Worm (Caenorhabditis elegans): Measurements from ENCODE around the gene nmr-1.

Gene nmr-1

ce11 chrII:5426470-5426869 is 19.9 kb downstream of the nmr-1 start:
- TF ChIP-seq ztf-11 (tag; optimal IDR thresholded peaks at IDR 0.05): no peak
- peak; percentile 61 for TF ChIP-seq elt-2 (tag; optimal IDR thresholded peaks at IDR 0.05)
- TF ChIP-seq lin-39 (tag; optimal IDR thresholded peaks at IDR 0.05): no peak
- TF ChIP-seq daf-12 (tag; optimal IDR thresholded peaks at IDR 0.05): no peak
- no peak for TF ChIP-seq lsy-12 (tag; optimal IDR thresholded peaks at IDR 0.05)
- TF ChIP-seq nhr-67 (tag; optimal IDR thresholded peaks at IDR 0.05): no peak
- TF ChIP-seq hmg-11 (tag; optimal IDR thresholded peaks at IDR 0.05): no peak
- TF ChIP-seq nhr-237 (tag; optimal IDR thresholded peaks at IDR 0.05): no peak
- no peak for TF ChIP-seq nhr-28 (tag; optimal IDR thresholded peaks at IDR 0.05)

DNA sequence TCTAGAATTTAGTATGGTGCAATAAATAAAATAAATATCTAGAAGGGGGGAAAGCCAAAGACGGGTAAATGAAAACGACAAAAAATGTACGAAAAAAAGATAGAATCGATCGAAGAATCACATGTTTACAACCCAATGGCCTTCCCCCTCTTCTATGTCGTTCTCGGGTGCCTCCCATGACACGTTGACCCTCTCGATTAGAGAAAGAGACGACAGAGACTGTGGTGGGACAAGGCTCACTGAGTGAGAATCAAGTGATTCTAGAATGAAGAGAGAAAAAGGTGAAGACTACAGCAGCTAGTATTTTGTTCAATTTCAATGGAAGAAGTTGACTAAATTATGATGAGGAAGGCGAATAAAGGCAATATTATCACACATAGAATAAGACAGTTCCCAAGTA is 20.4 kb downstream of the nmr-1 start:
- TF ChIP-seq unc-62 (GFP tag; optimal IDR thresholded peaks at IDR 0.05) (no peak), fos-1 (tag; optimal IDR thresholded peaks at IDR 0.05) (no peak), R02D3.7 (tag; optimal IDR thresholded peaks at IDR 0.05) (no peak), lin-39 (tag; optimal IDR thresholded peaks at IDR 0.05) (peak; percentile 13), pha-4 (tag; optimal IDR thresholded peaks at IDR 0.05) (peak; percentile 85), elt-3 (tag; optimal IDR thresholded peaks at IDR 0.05) (no peak), tbx-2 (tag; optimal IDR thresholded peaks at IDR 0.05) (no peak), nfya-1 (tag; optimal IDR thresholded peaks at IDR 0.05; ENCODE audit: insufficient read depth) (peak; percentile 82), ama-1 (optimal IDR thresholded peaks at IDR 0.05) (peak; percentile 66), nhr-23 (tag; optimal IDR thresholded peaks at IDR 0.05) (peak; percentile 46), nhr-76 (tag; optimal IDR thresholded peaks at IDR 0.05) (no peak), ztf-11 (tag; optimal IDR thresholded peaks at IDR 0.05) (no peak), nhr-12 (tag; optimal IDR thresholded peaks at IDR 0.05) (no peak), ceh-28 (tag; optimal IDR thresholded peaks at IDR 0.05) (peak; percentile 32), skn-1 (tag; optimal IDR thresholded peaks at IDR 0.05) (no peak), nhr-25 (tag; optimal IDR thresholded peaks at IDR 0.05) (peak; percentile 49), ZK546.5 (tag; optimal IDR thresholded peaks at IDR 0.05) (no peak), pqm-1 (tag; optimal IDR thresholded peaks at IDR 0.05) (no peak), egl-27 (tag; optimal IDR thresholded peaks at IDR 0.05) (peak; percentile 6), elt-2 (tag; optimal IDR thresholded peaks at IDR 0.05) (peak; percentile 85), jun-1 (tag; optimal IDR thresholded peaks at IDR 0.05) (peak; percentile 11), hmg-11 (tag; optimal IDR thresholded peaks at IDR 0.05) (peak; percentile 49), zag-1 (tag; optimal IDR thresholded peaks at IDR 0.05) (no peak)

ce11 chrII:5425633-5426032 is 20.8 kb downstream of the nmr-1 start, which contains the start of gene F07F6.8:
Gene F07F6.8 (minus strand): TSS chrII:5425733.
- TF ChIP-seq skn-1 (tag; optimal IDR thresholded peaks at IDR 0.05): no peak
- no peak for TF ChIP-seq nhr-67 (tag; optimal IDR thresholded peaks at IDR 0.05)
- TF ChIP-seq ama-1 (optimal IDR thresholded peaks at IDR 0.05): no peak
- no peak for TF ChIP-seq unc-62 (GFP tag; optimal IDR thresholded peaks at IDR 0.05)
- TF ChIP-seq nhr-28 (tag; optimal IDR thresholded peaks at IDR 0.05): no peak
- no peak for TF ChIP-seq nhr-43 (tag; optimal IDR thresholded peaks at IDR 0.05; ENCODE audit: poor library complexity, severe bottlenecking)
- no peak for TF ChIP-seq nhr-77 (tag; optimal IDR thresholded peaks at IDR 0.05)
- no peak for TF ChIP-seq nhr-237 (tag; optimal IDR thresholded peaks at IDR 0.05)
- TF ChIP-seq pqm-1 (tag; optimal IDR thresholded peaks at IDR 0.05): no peak
- no peak for TF ChIP-seq daf-12 (tag; optimal IDR thresholded peaks at IDR 0.05)
- TF ChIP-seq ztf-4 (tag; optimal IDR thresholded peaks at IDR 0.05): no peak
- TF ChIP-seq mml-1 (tag; optimal IDR thresholded peaks at IDR 0.05): no peak
- TF ChIP-seq nhr-12 (tag; optimal IDR thresholded peaks at IDR 0.05): no peak
- no peak for TF ChIP-seq eor-1 (tag; optimal IDR thresholded peaks at IDR 0.05)
- TF ChIP-seq nhr-23 (tag; optimal IDR thresholded peaks at IDR 0.05): no peak
- TF ChIP-seq pha-4 (tag; optimal IDR thresholded peaks at IDR 0.05): no peak
- TF ChIP-seq ztf-11 (tag; optimal IDR thresholded peaks at IDR 0.05): no peak
- TF ChIP-seq lin-39 (tag; optimal IDR thresholded peaks at IDR 0.05): no peak
- no peak for TF ChIP-seq fkh-10 (GFP tag; optimal IDR thresholded peaks at IDR 0.05)

- TF ChIP-seq elt-2 (tag; optimal IDR thresholded peaks at IDR 0.05) (peak; percentile 6), nfya-1 (tag; optimal IDR thresholded peaks at IDR 0.05; ENCODE audit: insufficient read depth) (no peak)
Measured at ce11 chrII:5423832-5424231, 22.6 kb downstream of the nmr-1 start, which contains the start of gene F07F6.7. Gene F07F6.7 (minus strand): TSS chrII:5423858.
